Worm (Caenorhabditis elegans) whole organism, L1 larva: ENCODE measurements around the gene unc-93.

Experiments used
- C04F5.9 ChIP-seq: sonication (generic microtip); optimal IDR thresholded peaks from 2 replicates; lab custom pipeline; 2016; ENCODE audit warnings: missing genetic modification characterization, missing compliant biosample characterization
- aly-2 ChIP-seq: fragments of 150-350 bp; optimal IDR thresholded peaks from 2 replicates; lab custom pipeline; 2014; ENCODE audit warnings: missing biosample characterization, missing genetic modification characterization
- blmp-1 ChIP-seq: fragments of 150-350 bp; optimal IDR thresholded peaks from 2 replicates; lab custom pipeline; 2014; ENCODE audit warnings: missing biosample characterization, missing genetic modification characterization
- ceh-8 ChIP-seq: fragments of 200-800 bp; sonication (Bioruptor generic); optimal IDR thresholded peaks from 2 replicates; lab custom pipeline; 2018; ENCODE audit warnings: mild to moderate bottlenecking, missing genetic modification characterization, moderate library complexity, missing compliant biosample characterization
- ces-1 ChIP-seq: fragments of 150-350 bp; optimal IDR thresholded peaks from 2 replicates; lab custom pipeline; 2014; ENCODE audit warnings: missing biosample characterization, missing genetic modification reagents, missing genetic modification characterization
- dsc-1 ChIP-seq: sonication (generic microtip); optimal IDR thresholded peaks from 2 replicates; lab custom pipeline; 2016; ENCODE audit warnings: mild to moderate bottlenecking, missing genetic modification characterization, missing compliant biosample characterization
- efl-1 ChIP-seq, 4 experiments: fragments of 150-350 bp; optimal IDR thresholded peaks in 3 of 4; peaks in 1 of 4; 1 replicate in 1 of 4; 2 replicates in 3 of 4; lab custom pipeline; 2014; ENCODE audit warnings: missing biosample characterization in 2 of 4, missing genetic modification characterization in 2 of 4, missing genetic modification reagents in 2 of 4
- egl-13 ChIP-seq: sonication (generic microtip); optimal IDR thresholded peaks from 2 replicates; lab custom pipeline; 2016; ENCODE audit warnings: missing genotype, missing genetic modification reagents, missing genetic modification characterization, missing compliant biosample characterization
- egl-27 ChIP-seq, 2 experiments: fragments of 150-350 bp in 1 of 2; sonication (generic microtip); optimal IDR thresholded peaks; 3 replicates each; lab custom pipeline; 2017 to 2018; ENCODE audit warnings: missing biosample characterization in 2 of 2, missing genetic modification characterization in 2 of 2, missing genetic modification reagents in 2 of 2
- fkh-10 ChIP-seq: sonication (generic microtip); optimal IDR thresholded peaks from 2 replicates; lab custom pipeline; 2017; ENCODE audit warnings: missing biosample characterization, missing genetic modification reagents, missing genetic modification characterization
- fkh-4 ChIP-seq: sonication (generic microtip); optimal IDR thresholded peaks from 2 replicates; lab custom pipeline; 2016; ENCODE audit warnings: missing compliant biosample characterization, missing genetic modification characterization, borderline replicate concordance
- hlh-4 ChIP-seq: sonication (generic microtip); optimal IDR thresholded peaks from 2 replicates; lab custom pipeline; 2016; ENCODE audit warnings: mild to moderate bottlenecking, missing genetic modification characterization, missing compliant biosample characterization
- isw-1 ChIP-seq: fragments of 200-800 bp; sonication (Bioruptor generic); IDR thresholded peaks from 2 replicates; pipeline ENCODE4 v1.3.6; 2022; ENCODE audit warnings: missing genetic modification characterization, missing compliant biosample characterization
- lin-13 ChIP-seq: fragments of 150-350 bp; optimal IDR thresholded peaks from 2 replicates; lab custom pipeline; 2014; ENCODE audit warnings: missing biosample characterization, missing genetic modification reagents, missing genetic modification characterization
- lin-14 ChIP-seq: fragments of 200-800 bp; sonication (Bioruptor generic); optimal IDR thresholded peaks from 2 replicates; lab custom pipeline; 2018; ENCODE audit warnings: mild to moderate bottlenecking, missing genetic modification characterization, moderate library complexity, missing compliant biosample characterization
- lin-35 ChIP-seq, 2 experiments: fragments of 150-350 bp; optimal IDR thresholded peaks; 2 replicates each; lab custom pipeline; 2014; ENCODE audit warnings: missing biosample characterization in 2 of 2, missing genetic modification characterization in 2 of 2, missing genetic modification reagents in 2 of 2
- lin-39 ChIP-seq: fragments of 150-350 bp; optimal IDR thresholded peaks from 2 replicates; lab custom pipeline; 2014; ENCODE audit warnings: missing biosample characterization, missing genetic modification reagents, missing genetic modification characterization
- lir-3 ChIP-seq: sonication (generic microtip); optimal IDR thresholded peaks from 2 replicates; lab custom pipeline; 2016; ENCODE audit warnings: mild to moderate bottlenecking, missing genetic modification characterization, moderate library complexity, missing compliant biosample characterization; ENCODE audit not compliant: poor library complexity
- mdl-1 ChIP-seq, 2 experiments: fragments of 150-350 bp; optimal IDR thresholded peaks; 2 replicates each; lab custom pipeline; 2014 to 2017; ENCODE audit warnings: missing biosample characterization in 2 of 2, missing genetic modification characterization in 2 of 2, inconsistent platforms in 1 of 2
- mef-2 ChIP-seq: fragments of 150-350 bp; optimal IDR thresholded peaks from 2 replicates; lab custom pipeline; 2014; ENCODE audit warnings: missing biosample characterization, missing genetic modification characterization
- mep-1 ChIP-seq: fragments of 150-350 bp; optimal IDR thresholded peaks from 2 replicates; lab custom pipeline; 2014; ENCODE audit warnings: missing biosample characterization, missing genetic modification characterization
- nhr-28 ChIP-seq: fragments of 150-350 bp; optimal IDR thresholded peaks from 2 replicates; lab custom pipeline; 2014; ENCODE audit warnings: missing biosample characterization, missing genetic modification characterization
- nhr-71 ChIP-seq: sonication (generic microtip); optimal IDR thresholded peaks from 2 replicates; lab custom pipeline; 2016; ENCODE audit warnings: mild to moderate bottlenecking, missing genetic modification characterization, moderate library complexity, missing compliant biosample characterization
- nhr-84 ChIP-seq: sonication (generic microtip); optimal IDR thresholded peaks from 2 replicates; lab custom pipeline; 2017; ENCODE audit warnings: missing biosample characterization, missing genetic modification characterization
- pag-3 ChIP-seq: sonication (generic microtip); optimal IDR thresholded peaks from 2 replicates; lab custom pipeline; 2017; ENCODE audit warnings: missing genetic modification characterization, mild to moderate bottlenecking, missing compliant biosample characterization, antibody characterized with exemption, borderline replicate concordance; ENCODE audit not compliant: insufficient read depth
- pax-3 ChIP-seq: fragments of 200-800 bp; sonication (Bioruptor generic); optimal IDR thresholded peaks from 2 replicates; lab custom pipeline; 2018; ENCODE audit warnings: mild to moderate bottlenecking, missing genetic modification characterization, moderate library complexity, missing compliant biosample characterization
- skn-1 ChIP-seq: fragments of 150-350 bp; optimal IDR thresholded peaks from 2 replicates; lab custom pipeline; 2014; ENCODE audit warnings: missing biosample characterization, missing genetic modification characterization
- snpc-4 ChIP-seq: fragments of 150-350 bp; optimal IDR thresholded peaks from 2 replicates; lab custom pipeline; 2014; ENCODE audit warnings: missing biosample characterization, missing genetic modification characterization
- snu-23 ChIP-seq: sonication (generic microtip); optimal IDR thresholded peaks from 2 replicates; lab custom pipeline; 2016; ENCODE audit warnings: missing genetic modification characterization, missing compliant biosample characterization
- sptf-1 ChIP-seq: fragments of 150-350 bp; optimal IDR thresholded peaks from 2 replicates; lab custom pipeline; 2014; ENCODE audit warnings: missing biosample characterization, missing genetic modification characterization
- sup-37 ChIP-seq: fragments of 200-800 bp; sonication (Bioruptor generic); optimal IDR thresholded peaks from 2 replicates; lab custom pipeline; 2018; ENCODE audit warnings: mild to moderate bottlenecking, missing genetic modification characterization, missing compliant biosample characterization
- tlp-1 ChIP-seq: fragments of 150-350 bp; optimal IDR thresholded peaks from 2 replicates; lab custom pipeline; 2014; ENCODE audit warnings: missing biosample characterization, missing genetic modification characterization
- unc-130 ChIP-seq: fragments of 150-350 bp; optimal IDR thresholded peaks from 2 replicates; lab custom pipeline; 2017; ENCODE audit warnings: missing biosample characterization, missing genetic modification characterization, inconsistent platforms
- unc-30 ChIP-seq: sonication (generic microtip); optimal IDR thresholded peaks from 2 replicates; lab custom pipeline; 2017; ENCODE audit warnings: missing biosample characterization, missing genetic modification characterization
- unc-86 ChIP-seq: sonication (generic microtip); optimal IDR thresholded peaks from 2 replicates; lab custom pipeline; 2016; ENCODE audit warnings: missing genetic modification characterization, missing compliant biosample characterization
- unc-98 ChIP-seq: fragments of 200-800 bp; sonication (Bioruptor generic); IDR thresholded peaks from 2 replicates; pipeline ENCODE4 v1.3.6; 2022; ENCODE audit warnings: missing genetic modification characterization, missing compliant biosample characterization
- zag-1 ChIP-seq: fragments of 150-350 bp; optimal IDR thresholded peaks from 2 replicates; lab custom pipeline; 2014; ENCODE audit warnings: missing biosample characterization, missing genetic modification characterization
- ztf-11 ChIP-seq, 2 experiments: sonication (generic microtip); optimal IDR thresholded peaks; 2 replicates each; lab custom pipeline; 2016 to 2017; ENCODE audit warnings: missing genetic modification characterization in 2 of 2, missing biosample characterization in 1 of 2, missing compliant biosample characterization in 1 of 2

Gene unc-93

ce11 chrIII:3643602-3644001 lies 573 bp upstream of the unc-93 start:
- TF ChIP-seq pax-3 (tag; lab: Kevin White, UChicago) (no peak), unc-30 (no peak), lir-3 (tag; lab: Kevin White, UChicago) (no peak), lin-35 (GFP tag; optimal IDR thresholded peaks at IDR 0.05; lab: Kevin White, UChicago) (no peak), C04F5.9 (tag; lab: Kevin White, UChicago) (no peak), tlp-1 (tag; lab: Kevin White, UChicago) (no peak), mef-2 (tag; lab: Kevin White, UChicago) (no peak), dsc-1 (tag; lab: Kevin White, UChicago) (peak; percentile 20), ces-1 (GFP tag; lab: Kevin White, UChicago) (no peak)

DNA sequence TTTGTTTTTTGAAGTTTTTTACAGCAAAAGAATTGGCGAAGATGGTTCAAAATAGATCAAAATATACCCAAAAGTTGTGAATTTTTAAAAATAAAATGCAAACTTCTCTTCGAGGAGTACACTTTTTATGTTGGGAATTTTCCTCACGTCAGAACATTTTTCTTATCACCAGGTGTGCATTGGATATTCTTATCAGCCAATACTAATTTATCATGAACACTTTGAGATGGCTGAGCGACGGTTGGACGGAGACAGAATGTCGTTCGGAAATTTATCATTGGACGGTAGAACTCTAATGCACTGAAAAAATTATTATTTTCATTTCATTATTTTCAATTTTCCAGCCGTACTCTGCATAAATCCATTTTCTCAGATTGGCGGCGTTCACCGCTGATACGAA lies 5.1 kb downstream of the unc-93 start:
- TF ChIP-seq unc-86 (no peak), nhr-71 (tag; lab: Kevin White, UChicago) (no peak)
- TF ChIP-seq, all 84 proteins: peak for 0

DNA sequence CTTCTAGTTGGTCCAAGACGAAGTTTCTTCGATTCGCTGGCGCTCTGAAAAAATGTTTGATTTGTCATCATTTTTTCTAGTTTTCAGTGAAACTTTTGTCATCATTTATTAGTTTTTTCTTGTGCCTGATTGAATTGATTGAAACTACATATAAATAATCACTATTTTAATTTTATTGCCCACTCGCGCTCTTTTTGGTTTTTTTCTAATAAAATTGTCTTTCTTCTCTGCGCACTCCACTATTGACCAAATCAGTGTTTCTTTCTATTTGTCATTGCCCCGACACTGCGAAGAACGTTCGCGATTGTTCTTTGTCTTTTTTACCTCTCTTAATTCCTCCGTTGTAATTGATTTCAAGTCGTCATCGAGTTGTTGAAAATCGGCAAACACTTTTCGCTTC lies 6.1 kb downstream of the unc-93 start:
- TF ChIP-seq nhr-28 (tag; lab: Kevin White, UChicago) (no peak), hlh-4 (tag; lab: Kevin White, UChicago) (no peak), lin-14 (peak; percentile 28), mdl-1 (tag; optimal IDR thresholded peaks at IDR 0.05; lab: Kevin White, UChicago) (no peak), ceh-8 (GFP tag; lab: Kevin White, UChicago) (no peak), nhr-84 (tag; lab: Kevin White, UChicago) (no peak), efl-1 (optimal IDR thresholded peaks at IDR 0.05; lab: Kevin White, UChicago) (no peak), efl-1 (GFP tag; optimal IDR thresholded peaks at IDR 0.05 in 1 of 2; lab: Kevin White, UChicago) (no peak), blmp-1 (tag; lab: Kevin White, UChicago) (peak; percentile 19), egl-13 (tag; lab: Kevin White, UChicago) (no peak), isw-1 (GFP tag; lab: Robert Waterston, UW) (no peak), zag-1 (tag; lab: Kevin White, UChicago) (no peak), lin-39 (no peak), pag-3 (tag; lab: Kevin White, UChicago) (no peak), mep-1 (tag; lab: Kevin White, UChicago) (peak; percentile 24), lin-13 (GFP tag; lab: Kevin White, UChicago) (no peak), fkh-10 (no peak), egl-27 (tag; optimal IDR thresholded peaks at IDR 0.05; lab: Kevin White, UChicago) (no peak), fkh-4 (tag; lab: Kevin White, UChicago) (no peak), sup-37 (GFP tag; lab: Kevin White, UChicago) (no peak), aly-2 (no peak), unc-98 (GFP tag; lab: Robert Waterston, UW) (no peak), snu-23 (GFP tag; lab: Kevin White, UChicago) (no peak), lir-3 (tag; lab: Kevin White, UChicago) (no peak), ztf-11 (tag; optimal IDR thresholded peaks at IDR 0.05; lab: Kevin White, UChicago) (no peak), snpc-4 (tag; lab: Kevin White, UChicago) (no peak), pax-3 (tag; lab: Kevin White, UChicago) (no peak), sptf-1 (tag; lab: Kevin White, UChicago) (no peak), skn-1 (tag; lab: Kevin White, UChicago) (peak; percentile 53), nhr-71 (tag; lab: Kevin White, UChicago) (no peak), unc-130 (tag; lab: Kevin White, UChicago) (no peak)
- TF ChIP-seq, all 84 proteins: peak for 4
